Fruit fly (Drosophila melanogaster) whole organism, embryonic: ENCODE data around the gene bun.

ENCODE experiments used
- CG10147 ChIP-seq: fragments of 200-800 bp; sonication (Bioruptor generic); optimal IDR thresholded peaks from 2 replicates; lab custom pipeline; 2019; ENCODE audit warnings: missing biosample characterization, mild to moderate bottlenecking, missing genetic modification characterization, moderate library complexity
- CG1024 ChIP-seq: fragments of 200-800 bp; sonication (Bioruptor generic); IDR thresholded peaks from 2 replicates; pipeline ENCODE4 v1.3.6; 2022; ENCODE audit warnings: missing biosample characterization, missing genetic modification characterization
- CG11504 ChIP-seq: fragments of 200-800 bp; sonication (Bioruptor generic); optimal IDR thresholded peaks from 3 replicates; lab custom pipeline; 2019; ENCODE audit warnings: missing biosample characterization, mild to moderate bottlenecking, missing genetic modification characterization, moderate library complexity
- CG12071 ChIP-seq: fragments of 200-800 bp; sonication (Bioruptor generic); optimal IDR thresholded peaks from 3 replicates; lab custom pipeline; 2018; ENCODE audit warnings: missing biosample characterization, mild to moderate bottlenecking, missing genetic modification characterization
- CG13287 ChIP-seq: fragments of 200-800 bp; sonication (Bioruptor generic); IDR thresholded peaks from 2 replicates; pipeline ENCODE4 v1.3.6; 2022; ENCODE audit warnings: missing biosample characterization, missing genetic modification characterization; ENCODE audit not compliant: partially characterized antibody
- CG13296 ChIP-seq: fragments of 200-800 bp; sonication (Bioruptor generic); optimal IDR thresholded peaks from 3 replicates; lab custom pipeline; 2018; ENCODE audit warnings: missing biosample characterization, mild to moderate bottlenecking, missing genetic modification characterization
- CG16813 ChIP-seq: fragments of 200-800 bp; sonication (Bioruptor generic); IDR thresholded peaks from 3 replicates; pipeline ENCODE4 v1.3.6; 2022; ENCODE audit warnings: missing biosample characterization, missing genetic modification characterization; ENCODE audit not compliant: partially characterized antibody
- CG17385 ChIP-seq: fragments of 200-800 bp; sonication (Bioruptor generic); optimal IDR thresholded peaks from 3 replicates; lab custom pipeline; 2018; ENCODE audit warnings: missing biosample characterization, mild to moderate bottlenecking, missing genetic modification characterization
- CG18476 ChIP-seq: fragments of 200-800 bp; sonication (Bioruptor generic); optimal IDR thresholded peaks from 2 replicates; lab custom pipeline; 2016; ENCODE audit warnings: missing biosample characterization, mild to moderate bottlenecking, missing genetic modification characterization
- CG30020 ChIP-seq: fragments of 200-800 bp; optimal IDR thresholded peaks from 2 replicates; lab custom pipeline; 2019; ENCODE audit warnings: missing biosample characterization, mild to moderate bottlenecking, missing genetic modification characterization, moderate library complexity
- CG3847 ChIP-seq: fragments of 200-800 bp; sonication (Bioruptor generic); IDR thresholded peaks from 2 replicates; pipeline ENCODE4 v1.3.6; 2022; ENCODE audit warnings: missing biosample characterization, missing genetic modification characterization
- CG42726 ChIP-seq: fragments of 200-800 bp; sonication (Bioruptor generic); IDR thresholded peaks from 2 replicates; pipeline ENCODE4 v1.3.6; 2022; ENCODE audit warnings: missing biosample characterization, missing genetic modification characterization; ENCODE audit not compliant: partially characterized antibody
- CG4707 ChIP-seq: fragments of 200-800 bp; sonication (Bioruptor generic); optimal IDR thresholded peaks from 2 replicates; lab custom pipeline; 2018; ENCODE audit warnings: missing biosample characterization, mild to moderate bottlenecking, missing genetic modification characterization, moderate library complexity
- CG6689 ChIP-seq: fragments of 200-800 bp; sonication (Bioruptor generic); IDR thresholded peaks from 2 replicates; pipeline ENCODE4 v1.3.6; 2022; ENCODE audit warnings: missing biosample characterization, missing genetic modification characterization
- CG7987 ChIP-seq: fragments of 200-800 bp; sonication (Bioruptor generic); optimal IDR thresholded peaks from 2 replicates; lab custom pipeline; 2018; ENCODE audit warnings: missing biosample characterization, mild to moderate bottlenecking, missing genetic modification characterization, moderate library complexity
- CkIIα-i1 ChIP-seq: fragments of 200-800 bp; sonication (Bioruptor generic); IDR thresholded peaks from 2 replicates; pipeline ENCODE4 v1.3.6; 2022; ENCODE audit warnings: missing biosample characterization, missing genetic modification characterization
- D19A ChIP-seq: fragments of 200-800 bp; optimal IDR thresholded peaks from 3 replicates; lab custom pipeline; 2019; ENCODE audit warnings: missing biosample characterization, mild to moderate bottlenecking, missing genetic modification characterization, moderate library complexity
- Dad ChIP-seq: fragments of 200-800 bp; sonication (Bioruptor generic); optimal IDR thresholded peaks from 3 replicates; lab custom pipeline; 2016; ENCODE audit warnings: missing biosample characterization, missing genetic modification characterization
- Eip74EF ChIP-seq, 2 experiments: fragments of 200-800 bp in 1 of 2; fragments of >200 bp in 1 of 2; sonication (Bioruptor generic) in 1 of 2; optimal IDR thresholded peaks; 2 replicates each; lab custom pipeline; 2017 to 2019; ENCODE audit warnings: missing biosample characterization in 2 of 2, missing genetic modification characterization in 2 of 2, mild to moderate bottlenecking in 1 of 2, moderate library complexity in 1 of 2
- HmgZ ChIP-seq: fragments of 200-800 bp; sonication (Bioruptor generic); optimal IDR thresholded peaks from 2 replicates; lab custom pipeline; 2018; ENCODE audit warnings: missing biosample characterization, mild to moderate bottlenecking, missing genetic modification characterization
- Mad ChIP-seq: fragments of 200-800 bp; sonication (Bioruptor generic); optimal IDR thresholded peaks from 2 replicates; lab custom pipeline; 2016; ENCODE audit warnings: missing biosample characterization, missing genetic modification characterization
- NK7.1 ChIP-seq: fragments of 200-800 bp; sonication (Bioruptor generic); optimal IDR thresholded peaks from 3 replicates; lab custom pipeline; 2016; ENCODE audit warnings: missing biosample characterization, missing genetic modification characterization
- Rfx ChIP-seq: fragments of 200-800 bp; sonication (Bioruptor generic); IDR thresholded peaks from 2 replicates; pipeline ENCODE4 v1.3.6; 2022; ENCODE audit warnings: missing biosample characterization, missing genetic modification characterization
- Sox100B ChIP-seq: fragments of 200-800 bp; sonication (Bioruptor generic); optimal IDR thresholded peaks from 3 replicates; lab custom pipeline; 2018; ENCODE audit warnings: missing biosample characterization, mild to moderate bottlenecking, missing genetic modification characterization
- abd-A ChIP-seq: fragments of 200-800 bp; sonication (Bioruptor generic); optimal IDR thresholded peaks from 3 replicates; lab custom pipeline; 2019; ENCODE audit warnings: missing biosample characterization, mild to moderate bottlenecking, missing genetic modification characterization, moderate library complexity
- caup ChIP-seq: fragments of 200-800 bp; sonication (Bioruptor generic); optimal IDR thresholded peaks from 3 replicates; lab custom pipeline; 2017; ENCODE audit warnings: missing biosample characterization, mild to moderate bottlenecking, missing genetic modification characterization, moderate library complexity; ENCODE audit not compliant: severe bottlenecking
- cg ChIP-seq: fragments of 200-800 bp; sonication (Bioruptor generic); optimal IDR thresholded peaks from 3 replicates; lab custom pipeline; 2019; ENCODE audit warnings: missing biosample characterization, mild to moderate bottlenecking, missing genetic modification characterization, moderate library complexity
- corto ChIP-seq: fragments of 200-800 bp; sonication (Bioruptor generic); optimal IDR thresholded peaks from 2 replicates; lab custom pipeline; 2016; ENCODE audit warnings: missing biosample characterization, mild to moderate bottlenecking, missing genetic modification characterization, moderate library complexity
- da ChIP-seq: fragments of 200-800 bp; sonication (Bioruptor generic); optimal IDR thresholded peaks from 2 replicates; lab custom pipeline; 2016; ENCODE audit warnings: missing biosample characterization, missing genetic modification characterization
- disco-r ChIP-seq: fragments of 200-800 bp; sonication (Bioruptor generic); optimal IDR thresholded peaks from 2 replicates; lab custom pipeline; 2016; ENCODE audit warnings: missing biosample characterization, missing genetic modification characterization
- grau ChIP-seq: fragments of 200-800 bp; optimal IDR thresholded peaks from 3 replicates; lab custom pipeline; 2019; ENCODE audit warnings: missing biosample characterization, mild to moderate bottlenecking, missing genetic modification characterization, moderate library complexity
- gsb ChIP-seq: fragments of 200-800 bp; sonication (Bioruptor generic); IDR thresholded peaks from 2 replicates; pipeline ENCODE4 v1.3.6; 2022; ENCODE audit warnings: missing biosample characterization, missing genetic modification characterization
- hkb ChIP-seq, 2 experiments: fragments of 200-800 bp in 1 of 2; fragments of >200 bp in 1 of 2; sonication (Bioruptor generic) in 1 of 2; IDR thresholded peaks in 1 of 2; optimal IDR thresholded peaks in 1 of 2; 2 replicates each; pipeline versions ENCODE4 v1.3.6 to Lab custom; 2017 to 2022; ENCODE audit warnings: missing biosample characterization in 1 of 2, missing genetic modification characterization in 1 of 2
- ken ChIP-seq: fragments of 200-800 bp; sonication (Bioruptor generic); IDR thresholded peaks from 3 replicates; pipeline ENCODE4 v1.3.6; 2022; ENCODE audit warnings: missing biosample characterization, missing genetic modification characterization
- kni ChIP-seq: fragments of 200-800 bp; sonication (Bioruptor generic); optimal IDR thresholded peaks from 3 replicates; lab custom pipeline; 2017; ENCODE audit warnings: mild to moderate bottlenecking, missing biosample characterization, missing genetic modification reagents, missing genetic modification characterization
- p53 ChIP-seq: fragments of 200-800 bp; sonication (Bioruptor generic); optimal IDR thresholded peaks from 2 replicates; lab custom pipeline; 2016; ENCODE audit warnings: missing biosample characterization, missing genetic modification characterization
- pnt ChIP-seq: fragments of 200-800 bp; sonication (Bioruptor generic); optimal IDR thresholded peaks from 3 replicates; lab custom pipeline; 2016; ENCODE audit warnings: missing biosample characterization, missing genetic modification characterization
- ranshi ChIP-seq: fragments of 200-800 bp; sonication (Bioruptor generic); IDR thresholded peaks from 2 replicates; pipeline ENCODE4 v1.3.6; 2022; ENCODE audit warnings: missing biosample characterization, missing genetic modification characterization
- rib ChIP-seq: fragments of 200-800 bp; sonication (Bioruptor generic); IDR thresholded peaks from 2 replicates; pipeline ENCODE4 v1.3.6; 2022; ENCODE audit warnings: missing biosample characterization, missing genetic modification characterization
- sd ChIP-seq: fragments of 200-800 bp; sonication (Bioruptor generic); optimal IDR thresholded peaks from 3 replicates; lab custom pipeline; 2018; ENCODE audit warnings: missing biosample characterization, mild to moderate bottlenecking, missing genetic modification characterization, moderate library complexity
- seq ChIP-seq: fragments of 200-800 bp; sonication (Bioruptor generic); IDR thresholded peaks from 2 replicates; pipeline ENCODE4 v1.3.6; 2022; ENCODE audit warnings: missing biosample characterization, missing genetic modification characterization
- sr ChIP-seq: fragments of 200-800 bp; sonication (Bioruptor generic); IDR thresholded peaks from 3 replicates; pipeline ENCODE4 v1.3.6; 2022; ENCODE audit warnings: missing biosample characterization, missing genetic modification characterization
- ssp ChIP-seq: fragments of 200-800 bp; sonication (Bioruptor generic); IDR thresholded peaks from 2 replicates; pipeline ENCODE4 v1.3.6; 2022; ENCODE audit warnings: missing biosample characterization, missing genetic modification characterization
- unpg ChIP-seq: fragments of 200-800 bp; sonication (Bioruptor generic); optimal IDR thresholded peaks from 3 replicates; lab custom pipeline; 2018; ENCODE audit warnings: missing biosample characterization, mild to moderate bottlenecking, missing genetic modification characterization, moderate library complexity
- wek ChIP-seq: fragments of 200-800 bp; sonication (Bioruptor generic); optimal IDR thresholded peaks from 3 replicates; lab custom pipeline; 2018; ENCODE audit warnings: missing biosample characterization, mild to moderate bottlenecking, missing genetic modification characterization, moderate library complexity
- zf30C ChIP-seq: fragments of 200-800 bp; sonication (Bioruptor generic); optimal IDR thresholded peaks from 3 replicates; lab custom pipeline; 2018; ENCODE audit warnings: missing biosample characterization, mild to moderate bottlenecking, missing genetic modification characterization

The bun gene

DNA sequence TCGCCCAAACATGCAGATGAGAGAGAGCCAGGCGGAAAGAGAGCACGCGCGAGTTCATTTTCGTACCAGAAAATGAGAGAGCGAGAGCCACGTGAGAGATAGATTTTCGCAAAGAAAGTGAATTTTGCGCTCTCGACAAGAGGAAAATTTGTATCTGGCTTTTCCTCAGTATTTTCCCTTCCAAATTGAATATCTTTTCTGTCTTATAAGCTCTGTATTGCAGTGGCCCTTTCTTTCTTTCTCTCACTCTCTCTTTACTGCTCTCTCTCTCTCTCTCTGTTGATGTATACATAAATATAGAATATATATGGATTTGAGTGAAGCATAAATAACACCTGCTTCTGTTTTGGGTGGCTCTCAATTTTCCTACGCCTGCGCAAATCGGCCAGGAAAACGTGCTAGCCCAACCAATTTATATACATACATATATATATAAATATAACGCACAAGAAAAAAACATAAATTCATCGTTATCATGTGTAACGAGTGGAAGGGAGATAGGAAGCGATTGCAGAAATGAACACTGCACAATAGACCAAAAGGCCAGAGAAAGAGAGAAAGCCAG, 41.4 kb downstream of the bun start (continued):
- no peak for TF ChIP-seq Sox100B (GFP tag; lab: Kevin White, UChicago)
- no peak for TF ChIP-seq gsb (GFP tag; lab: Robert Waterston, UW)
- TF ChIP-seq ranshi (GFP tag; lab: Robert Waterston, UW): no peak
- TF ChIP-seq CG1024 (GFP tag; lab: Robert Waterston, UW): no peak
- no peak for TF ChIP-seq CG18476 (GFP tag; lab: Kevin White, UChicago)
- no peak for TF ChIP-seq sd (tag; lab: Kevin White, UChicago)
- TF ChIP-seq rib (GFP tag; lab: Robert Waterston, UW): no peak
- no peak for TF ChIP-seq da (GFP tag; lab: Kevin White, UChicago)
- no peak for TF ChIP-seq sr (GFP tag; lab: Robert Waterston, UW)
- peak; percentile 71 for TF ChIP-seq abd-A
- TF ChIP-seq ken (GFP tag; lab: Robert Waterston, UW): no peak

- TF ChIP-seq seq (no peak), NK7.1 (no peak), CG4707 (GFP tag; lab: Kevin White, UChicago) (no peak), CG6689 (GFP tag; lab: Robert Waterston, UW) (no peak), CG17385 (peak; percentile 52), caup (GFP tag; lab: Kevin White, UChicago) (no peak), CG13296 (GFP tag; lab: Kevin White, UChicago) (no peak), CG12071 (no peak), CG3847 (GFP tag; lab: Robert Waterston, UW) (no peak), zf30C (GFP tag; lab: Kevin White, UChicago) (no peak), p53 (GFP tag; lab: Kevin White, UChicago) (no peak), hkb (optimal IDR thresholded peaks at IDR 0.05; lab: Kevin White, UChicago) (peak; percentile 0), hkb (GFP tag; IDR thresholded peaks at IDR 0.05; lab: Robert Waterston, UW) (no peak), sd (tag; lab: Kevin White, UChicago) (peak; percentile 67), CG16813 (GFP tag; lab: Robert Waterston, UW) (no peak), Dad (no peak), CkIIα-i1 (GFP tag; lab: Robert Waterston, UW) (no peak), Mad (no peak), corto (GFP tag; lab: Kevin White, UChicago) (no peak), CG7987 (GFP tag; lab: Kevin White, UChicago) (no peak), unpg (GFP tag; lab: Kevin White, UChicago) (no peak), pnt (no peak), CG10147 (no peak), HmgZ (tag; lab: Kevin White, UChicago) (no peak), CG30020 (tag; lab: Kevin White, UChicago) (no peak), D19A (no peak), Eip74EF (GFP tag; optimal IDR thresholded peaks at IDR 0.05; lab: Kevin White, UChicago) (peak in 1 of 2 experiments; percentile 1), kni (no peak), CG42726 (GFP tag; lab: Robert Waterston, UW) (no peak), ssp (GFP tag; lab: Robert Waterston, UW) (no peak), grau (tag; lab: Kevin White, UChicago) (no peak), CG11504 (tag; lab: Kevin White, UChicago) (peak; percentile 18), disco-r (GFP tag; lab: Kevin White, UChicago) (no peak), cg (GFP tag; lab: Kevin White, UChicago) (peak; percentile 66), Rfx (GFP tag; lab: Robert Waterston, UW) (0 out of 2 replicates have a peak, but pooled peaks have one; percentile 6), CG13287 (GFP tag; lab: Robert Waterston, UW) (no peak), wek (GFP tag; lab: Kevin White, UChicago) (no peak)
Measured at dm6 chr2L:12504006-12504885, 42.2 kb downstream of the bun start.
